Worm (Caenorhabditis elegans): ENCODE measurements around the gene gly-7.

- TF ChIP-seq nhr-77 (tag; optimal IDR thresholded peaks at IDR 0.05), result no peak
- no peak for TF ChIP-seq nhr-11 (tag; optimal IDR thresholded peaks at IDR 0.05)
- no peak for TF ChIP-seq fkh-8 (tag; optimal IDR thresholded peaks at IDR 0.05)
- no peak for TF ChIP-seq efl-1 (optimal IDR thresholded peaks at IDR 0.05)
- TF ChIP-seq efl-1 (GFP tag; optimal IDR thresholded peaks at IDR 0.05 in 1 of 2), result no peak
- no peak for TF ChIP-seq C34B4.2 (tag; optimal IDR thresholded peaks at IDR 0.05)
- peak; percentile 17 for TF ChIP-seq skn-1 (tag; optimal IDR thresholded peaks at IDR 0.05)
- TF ChIP-seq lin-13 (GFP tag; optimal IDR thresholded peaks at IDR 0.05), result no peak
These were observed 49.4 kb downstream of the gly-7 start, which contains the start of gene dhs-13 for ce11 chrV:1771727-1772126.

All from whole organism, L1 larva.